Fruit fly (Drosophila melanogaster) whole organism, prepupa: ENCODE data around the gene CG7968.

Source experiments
- Blimp-1 ChIP-seq: fragments of 200-800 bp; sonication (Bioruptor generic); optimal IDR thresholded peaks from 3 replicates; lab custom pipeline; 2017; ENCODE audit warnings: missing biosample characterization, missing genetic modification characterization, mild to moderate bottlenecking, moderate library complexity, missing genetic modification reagents
- CG15336 ChIP-seq: fragments of 200-800 bp; sonication (Bioruptor generic); IDR thresholded peaks from 2 replicates; pipeline ENCODE4 v1.3.6; 2022; ENCODE audit warnings: missing biosample characterization, missing genetic modification characterization
- CG1621 ChIP-seq: fragments of 200-800 bp; sonication (Bioruptor generic); optimal IDR thresholded peaks from 3 replicates; lab custom pipeline; 2018; ENCODE audit warnings: missing biosample characterization, mild to moderate bottlenecking, missing genetic modification characterization
- CG16779 ChIP-seq: fragments of 200-800 bp; sonication (Bioruptor generic); optimal IDR thresholded peaks from 3 replicates; lab custom pipeline; 2017; ENCODE audit warnings: missing biosample characterization, mild to moderate bottlenecking, missing genetic modification characterization
- CG6276 ChIP-seq: fragments of 200-800 bp; sonication (Bioruptor generic); optimal IDR thresholded peaks from 2 replicates; lab custom pipeline; 2017; ENCODE audit warnings: missing biosample characterization, mild to moderate bottlenecking, missing genetic modification characterization
- CG6792 ChIP-seq: fragments of 200-800 bp; sonication (Bioruptor generic); optimal IDR thresholded peaks from 3 replicates; lab custom pipeline; 2016; ENCODE audit warnings: missing biosample characterization, missing genetic modification characterization
- CG6854 ChIP-seq: fragments of 200-800 bp; sonication (Bioruptor generic); optimal IDR thresholded peaks from 2 replicates; lab custom pipeline; 2017; ENCODE audit warnings: missing biosample characterization, mild to moderate bottlenecking, missing genetic modification characterization
- CG9139 ChIP-seq: fragments of 200-800 bp; sonication (Bioruptor generic); optimal IDR thresholded peaks from 3 replicates; lab custom pipeline; 2017; ENCODE audit warnings: missing biosample characterization, mild to moderate bottlenecking, missing genetic modification characterization
- Met ChIP-seq: fragments of 200-800 bp; sonication (Bioruptor generic); optimal IDR thresholded peaks from 3 replicates; lab custom pipeline; 2016; ENCODE audit warnings: missing biosample characterization, missing genetic modification characterization
- cyc ChIP-seq: fragments of 200-800 bp; sonication (Bioruptor generic); optimal IDR thresholded peaks from 3 replicates; lab custom pipeline; 2016; ENCODE audit warnings: missing biosample characterization, missing genetic modification characterization
- eg ChIP-seq: fragments of 200-800 bp; sonication (Bioruptor generic); IDR thresholded peaks from 3 replicates; pipeline ENCODE4 v1.3.6; 2022; ENCODE audit warnings: missing biosample characterization, missing genetic modification characterization
- fkh ChIP-seq: fragments of 200-800 bp; sonication (Bioruptor generic); optimal IDR thresholded peaks from 3 replicates; lab custom pipeline; 2017; ENCODE audit warnings: missing biosample characterization, mild to moderate bottlenecking, missing genetic modification characterization, moderate library complexity
- net ChIP-seq: fragments of 200-800 bp; sonication (Bioruptor generic); optimal IDR thresholded peaks from 3 replicates; lab custom pipeline; 2016; ENCODE audit warnings: missing biosample characterization, missing genetic modification characterization

dm6 chr2L:13841508-13841907 is 7.7 kb upstream of the CG7968 start, which contains the start of gene CG33307:
- TF ChIP-seq CG16779 (no peak), fkh (GFP tag; lab: Kevin White, UChicago) (no peak), CG6276 (GFP tag; lab: Kevin White, UChicago) (no peak), CG9139 (GFP tag; lab: Kevin White, UChicago) (no peak), cyc (GFP tag; lab: Kevin White, UChicago) (no peak), CG1621 (tag; lab: Kevin White, UChicago) (no peak), net (no peak), Blimp-1 (no peak), Met (no peak), eg (GFP tag; lab: Robert Waterston, UW) (no peak), CG6792 (GFP tag; lab: Kevin White, UChicago) (no peak), CG15336 (no peak), CG6854 (GFP tag; lab: Kevin White, UChicago) (no peak)
